Worm (Caenorhabditis elegans): ENCODE results near the gene F59E12.3.
A peak's percentile ranks its signal among the peaks of the same experiment; 100 is the strongest.

F59E12.3 gene

DNA sequence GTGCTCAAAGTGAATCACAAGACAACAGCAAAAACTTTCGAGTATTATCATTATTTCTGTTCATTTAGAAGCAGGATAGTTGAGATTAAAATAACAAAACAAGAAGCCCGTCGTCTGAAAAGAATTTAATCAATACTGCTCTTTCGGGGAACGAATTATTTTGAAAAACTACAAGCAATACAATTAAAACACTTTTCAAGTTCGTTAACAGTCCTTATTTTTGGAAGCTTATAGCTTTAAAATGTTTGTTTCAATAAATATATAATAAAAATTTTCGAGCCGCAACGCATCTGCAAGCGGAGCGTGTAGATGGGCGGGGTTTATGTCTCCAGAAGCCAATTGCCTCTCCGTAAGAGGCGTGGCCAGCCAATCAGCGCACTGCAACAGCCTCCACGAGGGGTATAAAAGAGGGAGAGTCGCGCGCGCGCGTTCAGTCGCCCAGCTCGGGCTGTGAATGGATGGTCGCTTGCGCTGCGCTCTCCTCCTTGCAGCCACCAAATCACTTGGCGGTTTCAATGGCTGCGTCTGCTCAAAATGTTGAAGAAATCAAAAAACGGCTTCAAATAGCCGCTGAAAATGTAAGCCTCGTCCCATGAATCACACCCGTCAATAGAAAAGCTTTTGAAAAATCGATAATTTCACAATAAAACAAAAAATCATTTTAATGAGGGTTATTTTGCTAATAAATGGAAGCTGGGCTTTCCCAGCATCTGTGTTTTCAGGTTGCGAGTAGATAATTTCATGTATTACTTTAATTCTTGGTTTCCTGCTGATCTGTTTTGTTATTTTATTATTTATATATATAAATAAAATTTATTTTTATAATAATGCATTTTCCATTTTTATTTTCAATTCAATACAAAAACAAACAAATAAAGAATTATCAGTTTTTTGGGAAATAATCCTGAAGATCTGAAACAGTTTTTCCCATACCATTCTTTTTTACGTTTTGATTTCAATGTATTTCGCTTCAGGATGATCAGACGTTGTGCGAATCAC, 22.9 kb downstream of the F59E12.3 start, which contains the start of the genes ift-43 and mdt-26 (continued):
- TF ChIP-seq F22D6.2 (tag; optimal IDR thresholded peaks at IDR 0.05): peak; percentile 24
- TF ChIP-seq ets-4 (GFP tag; optimal IDR thresholded peaks at IDR 0.05): peak; percentile 49
- TF ChIP-seq mes-4 (tag; optimal IDR thresholded peaks at IDR 0.05): no peak
- peak; percentile 16 for TF ChIP-seq sdz-38 (tag; optimal IDR thresholded peaks at IDR 0.05)
- no peak for TF ChIP-seq aptf-3 (GFP tag; IDR thresholded peaks at IDR 0.05)
- TF ChIP-seq mxl-1 (tag; optimal IDR thresholded peaks at IDR 0.05): no peak
- TF ChIP-seq B0261.1 (tag; optimal IDR thresholded peaks at IDR 0.05): no peak
- TF ChIP-seq nfya-1 (tag; optimal IDR thresholded peaks at IDR 0.05; ENCODE audit: borderline replicate concordance, insufficient read depth): no peak
- no peak for TF ChIP-seq B0336.3 (GFP tag; IDR thresholded peaks at IDR 0.05)
- no peak for TF ChIP-seq tlf-1 (GFP tag; optimal IDR thresholded peaks at IDR 0.05)
- TF ChIP-seq ztf-3 (GFP tag; optimal IDR thresholded peaks at IDR 0.05): no peak
- no peak for TF ChIP-seq lag-1 (GFP tag; IDR thresholded peaks at IDR 0.05)
- TF ChIP-seq nhr-27 (tag; optimal IDR thresholded peaks at IDR 0.05): no peak
- TF ChIP-seq nhr-179 (tag; optimal IDR thresholded peaks at IDR 0.05): no peak
- peak; percentile 99 for TF ChIP-seq zfh-2 (GFP tag; conservative IDR thresholded peaks at IDR 0.05)
- TF ChIP-seq F55B11.4 (tag; optimal IDR thresholded peaks at IDR 0.05; ENCODE audit: borderline replicate concordance, insufficient read depth): no peak
- no peak for TF ChIP-seq snpc-1.1 (tag; optimal IDR thresholded peaks at IDR 0.05; ENCODE audit: insufficient read depth)
- peak; percentile 77 for TF ChIP-seq ztf-6 (GFP tag; IDR thresholded peaks at IDR 0.05)
- peak in 2 of 3 experiments; percentile 0 to 60 for TF ChIP-seq lin-35 (GFP tag; optimal IDR thresholded peaks at IDR 0.05)
- peak; percentile 57 for TF ChIP-seq ZK185.1 (tag; optimal IDR thresholded peaks at IDR 0.05; ENCODE audit: poor library complexity, severe bottlenecking)
- peak; percentile 72 for TF ChIP-seq D2030.7 (GFP tag; IDR thresholded peaks at IDR 0.05)
- TF ChIP-seq cebp-2 (GFP tag; IDR thresholded peaks at IDR 0.05): 0 out of 2 replicates have a peak, but pooled peaks have one; percentile 40
- peak; percentile 67 for TF ChIP-seq lin-54 (GFP tag; optimal IDR thresholded peaks at IDR 0.05)
- peak; percentile 56 for TF ChIP-seq gei-17 (GFP tag; optimal IDR thresholded peaks at IDR 0.05)
- TF ChIP-seq ztf-25 (GFP tag; IDR thresholded peaks at IDR 0.05): no peak
- TF ChIP-seq madf-10 (tag; optimal IDR thresholded peaks at IDR 0.05): peak; percentile 79
- TF ChIP-seq rec-8 (tag; optimal IDR thresholded peaks at IDR 0.05): peak; percentile 11 to 40
- TF ChIP-seq nhr-90 (tag; optimal IDR thresholded peaks at IDR 0.05): peak; percentile 6
- no peak for TF ChIP-seq K12H6.12 (tag; optimal IDR thresholded peaks at IDR 0.05)
- no peak for TF ChIP-seq hlh-26 (GFP tag; conservative IDR thresholded peaks at IDR 0.05)
- TF ChIP-seq nfya-2 (GFP tag; IDR thresholded peaks at IDR 0.05): peak; percentile 100
- TF ChIP-seq ceh-40 (GFP tag; IDR thresholded peaks at IDR 0.05): peak; percentile 83; the same call in 1 of the 2 replicates
- TF ChIP-seq mcd-1 (GFP tag; IDR thresholded peaks at IDR 0.05): peak; percentile 85
- TF ChIP-seq ceh-100 (GFP tag; IDR thresholded peaks at IDR 0.05): peak; percentile 80
- TF ChIP-seq chd-7 (tag; optimal IDR thresholded peaks at IDR 0.05): peak; percentile 73
- TF ChIP-seq let-526 (GFP tag; IDR thresholded peaks at IDR 0.05): peak; percentile 90
- TF ChIP-seq snpc-3.4 (tag; optimal IDR thresholded peaks at IDR 0.05): no peak
- no peak for TF ChIP-seq ceh-79 (tag; optimal IDR thresholded peaks at IDR 0.05)
- TF ChIP-seq sea-2 (GFP tag; IDR thresholded peaks at IDR 0.05): 0 out of 2 replicates have a peak, but pooled peaks have one; percentile 65
- TF ChIP-seq attf-5 (GFP tag; optimal IDR thresholded peaks at IDR 0.05): peak; percentile 77
- peak; percentile 87 for TF ChIP-seq lin-40 (tag; optimal IDR thresholded peaks at IDR 0.05)
- no peak for TF ChIP-seq B0019.2 (GFP tag; conservative IDR thresholded peaks at IDR 0.05)
- no peak for TF ChIP-seq athp-1 (tag; optimal IDR thresholded peaks at IDR 0.05)
- no peak for TF ChIP-seq ceh-58 (GFP tag; IDR thresholded peaks at IDR 0.05)
- no peak for TF ChIP-seq Y56A3A.18 (GFP tag; IDR thresholded peaks at IDR 0.05)
- peak; percentile 84 for TF ChIP-seq C06A6.2 (GFP tag; conservative IDR thresholded peaks at IDR 0.05)

Data from whole organism, young adult.